Worm (Caenorhabditis elegans) whole organism, L4 larva: Measurements from ENCODE around the gene best-4.

Source experiments
- F26F4.8 ChIP-seq: fragments of 200-800 bp; sonication (Bioruptor generic); conservative IDR thresholded peaks from 2 replicates; pipeline ENCODE4 v1.3.6; 2022; ENCODE audit warnings: missing genetic modification characterization, missing compliant biosample characterization
- F37D6.2 ChIP-seq: sonication (generic microtip); optimal IDR thresholded peaks from 2 replicates; lab custom pipeline; 2016; ENCODE audit warnings: mild to moderate bottlenecking, missing genetic modification characterization, missing compliant biosample characterization
- F44E2.7 ChIP-seq: fragments of 200-800 bp; sonication (Bioruptor generic); IDR thresholded peaks from 2 replicates; pipeline ENCODE4 v2.1.2; 2022; ENCODE audit warnings: missing genetic modification characterization, missing compliant biosample characterization
- R02D3.7 ChIP-seq: fragments of 150-350 bp; sonication (generic microtip); optimal IDR thresholded peaks from 3 replicates; lab custom pipeline; 2014; ENCODE audit warnings: missing biosample characterization, missing genetic modification characterization
- T20F7.1 ChIP-seq: fragments of 200-800 bp; sonication (Bioruptor generic); optimal IDR thresholded peaks from 2 replicates; lab custom pipeline; 2018; ENCODE audit warnings: mild to moderate bottlenecking, missing genetic modification characterization, missing compliant biosample characterization
- Y105C5A.15 ChIP-seq: fragments of 200-800 bp; sonication (Bioruptor generic); IDR thresholded peaks from 2 replicates; pipeline ENCODE4 v1.3.6; 2022; ENCODE audit warnings: missing genetic modification characterization, missing compliant biosample characterization
- ZK337.2 ChIP-seq: fragments of 200-800 bp; sonication (Bioruptor generic); IDR thresholded peaks from 2 replicates; pipeline ENCODE4 v1.3.6; 2022; ENCODE audit warnings: missing genetic modification reagents, missing genetic modification characterization, missing compliant biosample characterization
- aha-1 ChIP-seq: fragments of 150-350 bp; peaks from one replicate; lab custom pipeline; 2014; ENCODE audit warnings: missing biosample characterization, missing genetic modification characterization
- arid-1 ChIP-seq: fragments of 200-800 bp; sonication (Bioruptor generic); conservative IDR thresholded peaks from 2 replicates; pipeline ENCODE4 v1.3.6; 2022; ENCODE audit warnings: missing genetic modification reagents, missing genetic modification characterization, missing compliant biosample characterization
- ceh-28 ChIP-seq: fragments of 150-350 bp; optimal IDR thresholded peaks from 2 replicates; lab custom pipeline; 2014; ENCODE audit warnings: missing biosample characterization, missing genetic modification reagents, missing genetic modification characterization
- ceh-82 ChIP-seq: sonication (generic microtip); optimal IDR thresholded peaks from 2 replicates; lab custom pipeline; 2017; ENCODE audit warnings: missing biosample characterization, missing genetic modification characterization
- daf-16 ChIP-seq, 3 experiments: sonication (generic microtip); optimal IDR thresholded peaks; 2 replicates each; lab custom pipeline; 2016 to 2017; ENCODE audit warnings: missing genetic modification characterization in 3 of 3, missing genetic modification reagents in 3 of 3, mild to moderate bottlenecking in 2 of 3, missing compliant biosample characterization in 2 of 3, missing biosample characterization in 1 of 3, moderate library complexity in 1 of 3
- daf-8 ChIP-seq: fragments of 200-800 bp; sonication (Bioruptor generic); IDR thresholded peaks from 2 replicates; pipeline ENCODE4 v1.3.6; 2022; ENCODE audit warnings: missing genetic modification characterization, missing compliant biosample characterization
- dmd-8 ChIP-seq: fragments of 200-800 bp; sonication (Bioruptor generic); IDR thresholded peaks from 2 replicates; pipeline ENCODE4 v1.3.6; 2022; ENCODE audit warnings: missing genetic modification characterization, missing compliant biosample characterization
- dpl-1 ChIP-seq: fragments of 150-350 bp; optimal IDR thresholded peaks from 2 replicates; lab custom pipeline; 2014; ENCODE audit warnings: missing biosample characterization, missing genetic modification reagents, missing genetic modification characterization
- dve-1 ChIP-seq: sonication (generic microtip); optimal IDR thresholded peaks from 2 replicates; lab custom pipeline; 2017; ENCODE audit warnings: antibody characterized with exemption, mild to moderate bottlenecking, missing genetic modification characterization, missing compliant biosample characterization; ENCODE audit not compliant: insufficient read depth
- egl-27 ChIP-seq: sonication (generic microtip); optimal IDR thresholded peaks from 3 replicates; lab custom pipeline; 2017; ENCODE audit warnings: missing biosample characterization, missing genetic modification reagents, missing genetic modification characterization
- hlh-11 ChIP-seq: fragments of 200-800 bp; sonication (Bioruptor generic); optimal IDR thresholded peaks from 2 replicates; lab custom pipeline; 2018; ENCODE audit warnings: mild to moderate bottlenecking, missing genetic modification characterization, missing compliant biosample characterization
- jun-1 ChIP-seq: fragments of 150-350 bp; optimal IDR thresholded peaks from 2 replicates; lab custom pipeline; 2014; ENCODE audit warnings: missing biosample characterization, missing genetic modification reagents, missing genetic modification characterization
- lin-13 ChIP-seq: fragments of 150-350 bp; optimal IDR thresholded peaks from 2 replicates; lab custom pipeline; 2014; ENCODE audit warnings: missing biosample characterization, missing genetic modification reagents, missing genetic modification characterization
- lin-29 ChIP-seq: fragments of 200-800 bp; sonication (Bioruptor generic); IDR thresholded peaks from 2 replicates; pipeline ENCODE4 v1.3.6; 2022; ENCODE audit warnings: missing genetic modification reagents, missing genetic modification characterization, missing compliant biosample characterization
- lsy-2 ChIP-seq, 2 experiments: fragments of 150-350 bp in 1 of 2; sonication (generic microtip) in 1 of 2; optimal IDR thresholded peaks; 2 replicates each; lab custom pipeline; 2014 to 2017; ENCODE audit warnings: missing biosample characterization in 2 of 2, missing genetic modification characterization in 2 of 2
- madf-5 ChIP-seq, 2 experiments: fragments of 200-800 bp; sonication (Bioruptor generic); IDR thresholded peaks; 2 replicates each; pipeline ENCODE4 v1.3.6; 2022; ENCODE audit warnings: missing compliant biosample characterization in 2 of 2, missing genetic modification characterization in 2 of 2
- madf-9 ChIP-seq: fragments of 200-800 bp; sonication (Bioruptor generic); conservative IDR thresholded peaks from 2 replicates; pipeline ENCODE4 v1.3.6; 2022; ENCODE audit warnings: missing genetic modification reagents, missing genetic modification characterization, missing compliant biosample characterization
- mes-2 ChIP-seq: sonication (generic microtip); optimal IDR thresholded peaks from 2 replicates; lab custom pipeline; 2016; ENCODE audit warnings: missing genotype, mild to moderate bottlenecking, missing genetic modification characterization, missing compliant biosample characterization; ENCODE audit not compliant: poor library complexity, severe bottlenecking
- mxl-2 ChIP-seq: fragments of 200-800 bp; sonication (Bioruptor generic); conservative IDR thresholded peaks from 2 replicates; pipeline ENCODE4 v1.3.6; 2022; ENCODE audit warnings: missing genetic modification reagents, missing genetic modification characterization, missing compliant biosample characterization
- nhr-111 ChIP-seq: fragments of 200-800 bp; sonication (Bioruptor generic); optimal IDR thresholded peaks from 2 replicates; lab custom pipeline; 2018; ENCODE audit warnings: mild to moderate bottlenecking, missing genetic modification characterization, missing compliant biosample characterization
- nhr-6 ChIP-seq: fragments of 150-350 bp; optimal IDR thresholded peaks from 2 replicates; lab custom pipeline; 2014; ENCODE audit warnings: missing biosample characterization, missing genetic modification characterization
- nhr-76 ChIP-seq: fragments of 150-350 bp; optimal IDR thresholded peaks from 2 replicates; lab custom pipeline; 2014; ENCODE audit warnings: missing biosample characterization, missing genetic modification characterization
- php-3 ChIP-seq: fragments of 200-800 bp; sonication (Bioruptor generic); IDR thresholded peaks from 2 replicates; pipeline ENCODE4 v1.3.6; 2022; ENCODE audit warnings: missing genetic modification reagents, missing genetic modification characterization, missing compliant biosample characterization
- pqm-1 ChIP-seq: sonication (generic microtip); optimal IDR thresholded peaks from 2 replicates; lab custom pipeline; 2017; ENCODE audit warnings: missing biosample characterization, missing genetic modification characterization
- skn-1 ChIP-seq: fragments of 150-350 bp; optimal IDR thresholded peaks from 2 replicates; lab custom pipeline; 2014; ENCODE audit warnings: missing biosample characterization, missing genetic modification characterization
- snpc-1.2 ChIP-seq: fragments of 200-800 bp; sonication (Bioruptor generic); IDR thresholded peaks from 2 replicates; pipeline ENCODE4 v1.3.6; 2022; ENCODE audit warnings: missing genetic modification reagents, missing genetic modification characterization, missing compliant biosample characterization
- unc-130 ChIP-seq: sonication (generic microtip); optimal IDR thresholded peaks from 2 replicates; lab custom pipeline; 2016; ENCODE audit warnings: missing genetic modification reagents, missing genetic modification characterization, missing compliant biosample characterization
- unc-62 ChIP-seq, 3 experiments: fragments of 150-350 bp in 1 of 3; sonication (generic microtip); optimal IDR thresholded peaks in 2 of 3; peaks in 1 of 3; 1 replicate in 1 of 3; 2 replicates in 2 of 3; lab custom pipeline; 2014 to 2017; ENCODE audit warnings: missing biosample characterization in 3 of 3, missing genetic modification characterization in 3 of 3, missing genetic modification reagents in 3 of 3, missing genotype in 1 of 3
- zfp-2 ChIP-seq: sonication (generic microtip); optimal IDR thresholded peaks from 2 replicates; lab custom pipeline; 2016; ENCODE audit warnings: mild to moderate bottlenecking, missing genetic modification characterization, missing compliant biosample characterization
- zip-11 ChIP-seq: fragments of 200-800 bp; sonication (Bioruptor generic); IDR thresholded peaks from 2 replicates; pipeline ENCODE4 v1.3.6; 2022; ENCODE audit warnings: missing genetic modification characterization, missing compliant biosample characterization
- zip-2 ChIP-seq: fragments of 150-350 bp; optimal IDR thresholded peaks from 2 replicates; lab custom pipeline; 2014; ENCODE audit warnings: missing biosample characterization, missing genetic modification characterization

Gene best-4

DNA sequence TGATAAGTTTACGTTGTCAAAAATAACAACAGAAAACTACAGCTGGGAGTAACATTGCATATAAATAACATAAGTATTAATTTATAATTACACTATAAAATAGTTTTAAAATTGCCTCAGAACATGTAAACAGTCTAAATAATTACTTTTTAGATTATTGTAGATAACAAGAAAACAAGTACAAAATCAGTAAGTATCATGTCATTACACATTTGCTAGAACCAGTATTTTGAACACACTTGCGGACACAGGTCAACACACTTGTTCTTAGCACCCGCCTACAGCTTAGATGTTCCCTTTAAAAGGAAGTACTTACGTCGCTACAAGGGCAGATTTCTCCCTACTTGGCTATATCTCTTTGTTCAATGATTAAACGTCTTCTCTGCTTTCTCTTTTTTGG is 22.2 kb upstream of the best-4 start, which contains the start of gene F23F1.2:
F23F1.2 (plus strand) TSS at position 301 of the 400 bp plus-strand sequence.
- TF ChIP-seq ceh-82 (tag; lab: Kevin White, UChicago): no peak
- TF ChIP-seq ceh-28: no peak
- no peak for TF ChIP-seq madf-9 (GFP tag; lab: Robert Waterston, UW)
- TF ChIP-seq mxl-2 (GFP tag; lab: Robert Waterston, UW): no peak
- TF ChIP-seq T20F7.1 (GFP tag; lab: Kevin White, UChicago): no peak
- no peak for TF ChIP-seq nhr-111 (GFP tag; lab: Kevin White, UChicago)
- TF ChIP-seq egl-27: no peak
- TF ChIP-seq pqm-1 (tag; lab: Kevin White, UChicago): no peak
- no peak for TF ChIP-seq jun-1 (tag; lab: Kevin White, UChicago)
- no peak for TF ChIP-seq lin-29 (GFP tag; lab: Robert Waterston, UW)
- no peak for TF ChIP-seq arid-1
- TF ChIP-seq unc-130: no peak
- TF ChIP-seq Y105C5A.15 (GFP tag; lab: Robert Waterston, UW): no peak
- no peak for TF ChIP-seq snpc-1.2 (GFP tag; lab: Robert Waterston, UW)
- TF ChIP-seq daf-8 (GFP tag; lab: Robert Waterston, UW): no peak
- no peak for TF ChIP-seq hlh-11 (tag; lab: Kevin White, UChicago)
- TF ChIP-seq skn-1: no peak
- no peak for TF ChIP-seq lin-13
- TF ChIP-seq zip-2 (tag; lab: Kevin White, UChicago): no peak
- no peak for TF ChIP-seq F26F4.8

ce11 chrII:31521-31920 is 19.8 kb upstream of the best-4 start, which contains the start of the genes F23F1.5 and fbxc-54:
Gene F23F1.5 (minus strand): TSS chrII:31584.
Gene fbxc-54 (plus strand): TSS chrII:31719.
- TF ChIP-seq daf-8 (GFP tag; lab: Robert Waterston, UW) (no peak), nhr-6 (tag; lab: Kevin White, UChicago) (peak; percentile 37), daf-16 (GFP tag; optimal IDR thresholded peaks at IDR 0.05; lab: Kevin White, UChicago) (no peak), daf-16 (tag; optimal IDR thresholded peaks at IDR 0.05; lab: Kevin White, UChicago) (peak; percentile 62), T20F7.1 (GFP tag; lab: Kevin White, UChicago) (peak; percentile 90), R02D3.7 (peak; percentile 43), unc-62 (GFP tag; optimal IDR thresholded peaks at IDR 0.05 in 1 of 2; lab: Kevin White, UChicago) (no peak), unc-62 (tag; optimal IDR thresholded peaks at IDR 0.05; lab: Kevin White, UChicago) (no peak), mes-2 (tag; lab: Kevin White, UChicago) (peak; percentile 37), dve-1 (tag; lab: Kevin White, UChicago) (peak; percentile 18), lsy-2 (tag; optimal IDR thresholded peaks at IDR 0.05; lab: Kevin White, UChicago) (peak in 1 of 2 experiments; percentile 58), dpl-1 (peak; percentile 31), php-3 (GFP tag; lab: Robert Waterston, UW) (no peak)

DNA sequence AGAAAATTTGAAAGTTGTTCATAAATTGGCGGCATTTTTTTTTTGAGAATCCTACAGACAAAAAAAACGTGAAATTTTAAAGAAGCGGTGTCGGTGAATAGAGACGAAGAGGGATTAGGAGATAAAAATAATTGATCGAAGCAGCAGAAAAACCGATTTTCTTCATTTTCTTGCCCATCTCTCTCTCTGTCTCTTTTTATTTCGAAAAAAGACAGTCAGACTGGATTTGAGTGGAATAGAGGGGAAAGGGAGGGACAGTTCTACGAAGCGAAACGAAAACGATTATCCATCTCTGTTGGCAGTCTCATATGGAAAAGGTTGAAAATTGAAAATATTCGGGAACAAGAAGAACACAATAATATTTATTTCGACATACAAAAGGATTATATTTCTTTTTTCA is 17.9 kb upstream of the best-4 start:
- TF ChIP-seq aha-1 (tag; lab: Kevin White, UChicago): peak; percentile 75
- peak in 1 of 2 experiments; percentile 11 for TF ChIP-seq unc-62 (GFP tag; optimal IDR thresholded peaks at IDR 0.05 in 1 of 2; lab: Kevin White, UChicago)
- TF ChIP-seq unc-62 (tag; optimal IDR thresholded peaks at IDR 0.05; lab: Kevin White, UChicago): no peak
- TF ChIP-seq arid-1: no peak

- TF ChIP-seq T20F7.1 (GFP tag; lab: Kevin White, UChicago): no peak
- no peak for TF ChIP-seq nhr-76 (tag; lab: Kevin White, UChicago)
- TF ChIP-seq F44E2.7 (GFP tag; lab: Robert Waterston, UW): no peak
- TF ChIP-seq zfp-2: no peak
- TF ChIP-seq nhr-111 (GFP tag; lab: Kevin White, UChicago): no peak
- TF ChIP-seq php-3 (GFP tag; lab: Robert Waterston, UW): no peak
- no peak for TF ChIP-seq dmd-8
- TF ChIP-seq R02D3.7: no peak
- TF ChIP-seq F37D6.2: no peak
- TF ChIP-seq ZK337.2 (GFP tag; lab: Robert Waterston, UW): no peak
- no peak for TF ChIP-seq madf-5 (GFP tag; IDR thresholded peaks at IDR 0.05; lab: Robert Waterston, UW)
- no peak for TF ChIP-seq ceh-28
- TF ChIP-seq zip-11 (GFP tag; lab: Robert Waterston, UW): no peak
Observed at ce11 chrII:28283-28682, 16.6 kb upstream of the best-4 start, which contains the start of gene F23F1.4. Gene F23F1.4 (minus strand): TSS chrII:28423.
